Fruit fly (Drosophila melanogaster) whole organism, wandering third instar larva: Measurements from ENCODE around the gene CG16772.

ENCODE experiments used
- CG32264 ChIP-seq: fragments of 200-800 bp; sonication (Bioruptor generic); optimal IDR thresholded peaks from 2 replicates; lab custom pipeline; 2016; ENCODE audit warnings: missing biosample characterization, missing genetic modification characterization
- CG9705 ChIP-seq: fragments of 200-800 bp; sonication (Bioruptor generic); optimal IDR thresholded peaks from 2 replicates; lab custom pipeline; 2018; ENCODE audit warnings: missing biosample characterization, mild to moderate bottlenecking, missing genetic modification characterization
- CrebA ChIP-seq: fragments of 200-800 bp; sonication (Bioruptor generic); optimal IDR thresholded peaks from 2 replicates; lab custom pipeline; 2016; ENCODE audit warnings: missing biosample characterization, mild to moderate bottlenecking, missing genetic modification characterization, borderline replicate concordance
- Hr78 ChIP-seq: fragments of >200 bp; optimal IDR thresholded peaks from 2 replicates; lab custom pipeline; 2017; ENCODE audit warnings: missing biosample characterization, missing genetic modification characterization
- Mio ChIP-seq: sonication (Bioruptor generic); optimal IDR thresholded peaks from 2 replicates; lab custom pipeline; 2016; ENCODE audit warnings: missing biosample characterization, missing genetic modification characterization
- N ChIP-seq: fragments of >200 bp; optimal IDR thresholded peaks from 2 replicates; lab custom pipeline; 2018; ENCODE audit warnings: missing biosample characterization, missing external identifiers, missing genetic modification characterization
- Vsx2 ChIP-seq: fragments of 200-300, 225-300 bp; sonication (Bioruptor generic); optimal IDR thresholded peaks from 2 replicates; lab custom pipeline; 2018; ENCODE audit warnings: missing biosample characterization, missing genetic modification characterization; ENCODE audit not compliant: partially characterized antibody
- br ChIP-seq: fragments of 200-800 bp; sonication (Bioruptor generic); optimal IDR thresholded peaks from 2 replicates; lab custom pipeline; 2016; ENCODE audit warnings: missing biosample characterization, missing genetic modification characterization
- brk ChIP-seq: fragments of 200-800 bp; sonication (Bioruptor generic); optimal IDR thresholded peaks from 2 replicates; lab custom pipeline; 2016; ENCODE audit warnings: missing biosample characterization, mild to moderate bottlenecking, missing genetic modification characterization
- dmrt93B ChIP-seq: fragments of 200-800 bp; sonication (Bioruptor generic); optimal IDR thresholded peaks from 2 replicates; lab custom pipeline; 2018; ENCODE audit warnings: missing biosample characterization, mild to moderate bottlenecking, missing genetic modification characterization
- pan ChIP-seq: fragments of >200 bp; optimal IDR thresholded peaks from 2 replicates; lab custom pipeline; 2017
- rgr ChIP-seq: fragments of 200-800 bp; sonication (Bioruptor generic); optimal IDR thresholded peaks from 3 replicates; lab custom pipeline; 2016; ENCODE audit warnings: missing biosample characterization, mild to moderate bottlenecking, missing genetic modification characterization
- sv ChIP-seq: fragments of 200-800 bp; sonication (Bioruptor generic); optimal IDR thresholded peaks from 3 replicates; lab custom pipeline; 2016; ENCODE audit warnings: missing biosample characterization, missing genetic modification characterization
- usp ChIP-seq: fragments of >200 bp; optimal IDR thresholded peaks from 2 replicates; lab custom pipeline; 2017; ENCODE audit warnings: missing biosample characterization, missing genetic modification characterization

- TF ChIP-seq usp, result no peak
- no peak for TF ChIP-seq CG9705 (GFP tag; lab: Kevin White, UChicago)
- TF ChIP-seq CrebA (GFP tag; lab: Kevin White, UChicago), result no peak
- TF ChIP-seq br (GFP tag; lab: Kevin White, UChicago), result no peak
- no peak for TF ChIP-seq Hr78 (GFP tag; lab: Kevin White, UChicago)
- no peak for TF ChIP-seq Vsx2 (GFP tag; lab: Kevin White, UChicago)
- TF ChIP-seq Mio, result no peak
- no peak for TF ChIP-seq pan (lab: Kevin White, UChicago)
- TF ChIP-seq CG32264 (GFP tag; lab: Kevin White, UChicago), result no peak
- no peak for TF ChIP-seq rgr (GFP tag; lab: Kevin White, UChicago)
- no peak for TF ChIP-seq sv (GFP tag; lab: Kevin White, UChicago)
- no peak for TF ChIP-seq brk (GFP tag; lab: Kevin White, UChicago)
- TF ChIP-seq dmrt93B, result no peak
- TF ChIP-seq N (GFP tag; lab: Kevin White, UChicago), result no peak
Observed at dm6 chr2L:19940036-19940435, 22.4 kb upstream of the CG16772 start.
